Worm (Caenorhabditis elegans): Measurements from ENCODE around the gene ZK1320.11.
A peak's percentile ranks its signal among the peaks of the same experiment; 100 is the strongest.

ZK1320.11 gene

DNA sequence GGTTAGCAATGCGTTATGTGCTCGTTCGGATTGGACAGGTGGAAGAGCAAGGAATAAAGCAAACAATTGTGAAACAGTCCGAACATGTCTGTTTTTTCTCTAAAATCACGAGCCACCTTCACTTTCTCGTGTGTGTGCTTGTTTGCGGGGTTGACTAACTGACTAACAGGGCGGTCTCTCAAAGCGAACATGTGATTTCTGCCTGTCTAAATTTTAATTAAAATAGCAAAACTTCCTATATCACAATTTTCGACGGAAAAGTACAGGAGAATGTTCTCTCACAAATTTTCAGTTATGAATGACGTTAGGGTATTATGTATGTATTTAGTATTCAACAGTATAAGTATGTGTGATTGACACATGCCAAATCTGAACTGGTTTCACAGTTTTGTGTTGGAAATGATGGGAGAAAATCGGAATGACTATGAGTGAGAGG is 45.5 kb upstream of the ZK1320.11 start (continued):
- TF ChIP-seq snpc-1.3 (tag; optimal IDR thresholded peaks at IDR 0.05; ENCODE audit: insufficient read depth): no peak
- peak; percentile 6 for TF ChIP-seq akir-1 (GFP tag; optimal IDR thresholded peaks at IDR 0.05)
- TF ChIP-seq atf-7 (tag; optimal IDR thresholded peaks at IDR 0.05): peak; percentile 48
- no peak for TF ChIP-seq lin-26 (GFP tag; IDR thresholded peaks at IDR 0.05)
- TF ChIP-seq nhr-90 (tag; optimal IDR thresholded peaks at IDR 0.05): peak; percentile 16

- TF ChIP-seq lsy-27 (tag; optimal IDR thresholded peaks at IDR 0.05; ENCODE audit: borderline replicate concordance, insufficient read depth): no peak
- no peak for TF ChIP-seq sptf-2 (GFP tag; optimal IDR thresholded peaks at IDR 0.05)
- TF ChIP-seq nhr-90 (tag; optimal IDR thresholded peaks at IDR 0.05): no peak
- TF ChIP-seq hsf-1 (GFP tag; IDR thresholded peaks at IDR 0.05): no peak
- peak; percentile 81 for TF ChIP-seq F33H1.4 (GFP tag; IDR thresholded peaks at IDR 0.05)
- TF ChIP-seq ekl-4 (GFP tag; IDR thresholded peaks at IDR 0.05): no peak
- no peak for TF ChIP-seq lin-26 (GFP tag; IDR thresholded peaks at IDR 0.05)
- 0 out of 2 replicates have a peak, but pooled peaks have one; percentile 5 for TF ChIP-seq hmg-1.2 (GFP tag; IDR thresholded peaks at IDR 0.05)
- peak; percentile 56 for TF ChIP-seq nhr-80 (tag; optimal IDR thresholded peaks at IDR 0.05)
- TF ChIP-seq lin-35 (GFP tag; optimal IDR thresholded peaks at IDR 0.05): no peak
- TF ChIP-seq attf-5 (GFP tag; optimal IDR thresholded peaks at IDR 0.05): peak; percentile 1
- TF ChIP-seq mcd-1 (GFP tag; IDR thresholded peaks at IDR 0.05): 0 out of 2 replicates have a peak, but pooled peaks have one; percentile 34
- TF ChIP-seq tbx-9 (tag; optimal IDR thresholded peaks at IDR 0.05; ENCODE audit: borderline replicate concordance): no peak
- TF ChIP-seq snpc-1.1 (tag; optimal IDR thresholded peaks at IDR 0.05; ENCODE audit: insufficient read depth): no peak
- TF ChIP-seq F23B12.7 (tag; optimal IDR thresholded peaks at IDR 0.05; ENCODE audit: insufficient read depth): no peak
- TF ChIP-seq cebp-1 (GFP tag; IDR thresholded peaks at IDR 0.05): no peak
- TF ChIP-seq cebp-1 (tag; optimal IDR thresholded peaks at IDR 0.05): no peak
- TF ChIP-seq nhr-120 (GFP tag; IDR thresholded peaks at IDR 0.05): no peak
- no peak for TF ChIP-seq ztf-25 (GFP tag; IDR thresholded peaks at IDR 0.05)
- TF ChIP-seq mes-4 (tag; optimal IDR thresholded peaks at IDR 0.05): no peak
- TF ChIP-seq attf-6 (GFP tag; IDR thresholded peaks at IDR 0.05): no peak
- 0 out of 2 replicates have a peak, but pooled peaks have one; percentile 12 for TF ChIP-seq madf-8 (GFP tag; conservative IDR thresholded peaks at IDR 0.05)
- peak; percentile 60 for TF ChIP-seq xnd-1 (tag; optimal IDR thresholded peaks at IDR 0.05)
- peak; percentile 82 for TF ChIP-seq lsl-1 (GFP tag; optimal IDR thresholded peaks at IDR 0.05)
- TF ChIP-seq hlh-26 (GFP tag; conservative IDR thresholded peaks at IDR 0.05): no peak
- TF ChIP-seq madf-6 (GFP tag; IDR thresholded peaks at IDR 0.05): peak; percentile 83
- peak; percentile 70 to 78 for TF ChIP-seq let-607 (tag; optimal IDR thresholded peaks at IDR 0.05)
- TF ChIP-seq madf-10 (tag; optimal IDR thresholded peaks at IDR 0.05): no peak
- TF ChIP-seq D2030.7 (GFP tag; IDR thresholded peaks at IDR 0.05): peak; percentile 45; the same call in 1 of the 2 replicates
- peak; percentile 57 for TF ChIP-seq snpc-1.3 (tag; optimal IDR thresholded peaks at IDR 0.05; ENCODE audit: insufficient read depth)
- TF ChIP-seq lin-40 (tag; optimal IDR thresholded peaks at IDR 0.05): no peak
- no peak for TF ChIP-seq ceh-58 (GFP tag; IDR thresholded peaks at IDR 0.05)
- TF ChIP-seq bed-1 (GFP tag; IDR thresholded peaks at IDR 0.05): no peak
Measured at ce11 chrII:9624110-9624695, 43.2 kb upstream of the ZK1320.11 start, which contains the start of the genes dnj-20 and ZK1307.8. Gene dnj-20 (minus strand): TSS chrII:9624176. Gene ZK1307.8 (plus strand): TSS chrII:9624613.
